Fruit fly (Drosophila melanogaster) S2 (cell line): ENCODE data around the gene CG12194.

Experiments used
- CG8478 ChIP-seq: fragments of >200 bp; optimal IDR thresholded peaks from 2 replicates; lab custom pipeline; 2018
- CTCF ChIP-seq, 2 experiments: fragments of >200 bp; optimal IDR thresholded peaks; 2 replicates each; lab custom pipeline; 2018

DNA sequence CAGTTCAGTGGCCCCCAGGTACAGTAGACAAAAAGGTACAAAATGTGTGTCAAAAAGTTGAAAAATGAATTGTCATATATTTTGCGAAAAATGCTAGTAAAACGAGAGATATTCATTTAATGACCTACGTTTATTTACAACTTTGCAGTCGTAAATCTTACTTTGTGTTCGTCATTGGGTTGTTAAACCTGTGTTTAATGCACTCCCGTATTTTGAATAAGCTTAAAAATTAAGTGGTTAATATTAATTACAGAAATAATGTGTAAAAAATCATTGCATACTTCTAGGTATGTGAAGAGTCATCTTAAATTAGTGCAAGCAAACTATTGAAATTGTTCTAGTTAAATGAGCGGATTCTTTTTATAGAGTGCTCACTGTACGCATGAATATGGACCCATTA, 50.4 kb downstream of the CG12194 start:
- TF ChIP-seq CG8478 (lab: Kevin White, UChicago) = no peak
- TF ChIP-seq CTCF (optimal IDR thresholded peaks at IDR 0.05; lab: Kevin White, UChicago) = no peak
